Fruit fly (Drosophila melanogaster): ENCODE measurements around the gene CG14879.

Gene CG14879

DNA sequence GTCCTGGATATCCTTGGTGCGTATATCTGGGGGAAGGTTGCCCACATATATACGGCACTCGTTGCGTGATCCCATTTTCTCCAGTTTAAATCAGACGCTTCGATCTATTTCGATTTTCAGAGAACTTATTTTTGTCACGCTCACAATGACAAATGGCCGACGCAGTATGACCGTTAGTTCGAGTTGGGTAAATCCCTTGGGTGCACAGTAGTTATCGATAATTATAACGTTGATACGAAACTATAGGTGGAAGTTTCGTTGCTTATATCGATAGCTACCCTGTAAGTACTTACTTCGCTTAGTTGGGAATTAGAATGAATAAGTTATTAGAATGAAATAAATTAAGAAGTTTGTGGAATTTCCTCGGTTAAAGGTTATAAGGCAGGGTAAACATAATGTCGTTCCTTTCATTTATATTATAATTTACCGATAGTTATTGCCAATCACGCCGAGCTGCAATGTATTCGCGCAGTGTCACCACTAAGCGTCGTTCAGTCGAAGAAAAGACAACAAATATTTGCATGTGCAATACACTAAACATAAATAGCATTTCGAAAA lies 7.1 kb downstream of the CG14879 start, which contains the start of the genes SF2 and pad (continued):
- TF ChIP-seq CG17829 (tag; optimal IDR thresholded peaks at IDR 0.05), result peak; percentile 86
- TF ChIP-seq pfk (GFP tag; optimal IDR thresholded peaks at IDR 0.05), result peak; percentile 21
- TF ChIP-seq salm (tag; optimal IDR thresholded peaks at IDR 0.05), result peak; percentile 36
- TF ChIP-seq CG7556 (GFP tag; optimal IDR thresholded peaks at IDR 0.05), result peak; percentile 63
- TF ChIP-seq sc (optimal IDR thresholded peaks at IDR 0.05), result no peak
- peak; percentile 34 for TF ChIP-seq sc (GFP tag; optimal IDR thresholded peaks at IDR 0.05)
- no peak for TF ChIP-seq CG8478 (optimal IDR thresholded peaks at IDR 0.05)
- peak; percentile 23 for TF ChIP-seq sqz (GFP tag; optimal IDR thresholded peaks at IDR 0.05)
- peak; percentile 66 for TF ChIP-seq maf-S (GFP tag; optimal IDR thresholded peaks at IDR 0.05)
- TF ChIP-seq usp (GFP tag; optimal IDR thresholded peaks at IDR 0.05), result no peak
- TF ChIP-seq Drgx (GFP tag; IDR thresholded peaks at IDR 0.05), result no peak
- peak; percentile 78 for TF ChIP-seq CG12942 (GFP tag; optimal IDR thresholded peaks at IDR 0.05)
- TF ChIP-seq MESR4 (GFP tag; optimal IDR thresholded peaks at IDR 0.05), result peak; percentile 95
- TF ChIP-seq CG16813 (GFP tag; IDR thresholded peaks at IDR 0.05; ENCODE audit: partially characterized antibody), result peak; percentile 98
- peak; percentile 83 for TF ChIP-seq CG4424 (GFP tag; optimal IDR thresholded peaks at IDR 0.05)
- peak; percentile 68 for TF ChIP-seq NFAT (GFP tag; IDR thresholded peaks at IDR 0.05)
- no peak; the same call in 2 of the 3 replicates for TF ChIP-seq Mrtf (GFP tag; IDR thresholded peaks at IDR 0.05)
- peak; percentile 78 for TF ChIP-seq CG15269 (tag; optimal IDR thresholded peaks at IDR 0.05)
- TF ChIP-seq CG18764 (GFP tag; optimal IDR thresholded peaks at IDR 0.05), result peak; percentile 72
- peak; percentile 98 for TF ChIP-seq Dll (GFP tag; IDR thresholded peaks at IDR 0.05; ENCODE audit: partially characterized antibody)
- peak; percentile 88 for TF ChIP-seq Hsf (GFP tag; optimal IDR thresholded peaks at IDR 0.05)
- TF ChIP-seq Med (GFP tag), result peak; percentile 95
- peak; percentile 37 for TF ChIP-seq Elba2 (GFP tag; optimal IDR thresholded peaks at IDR 0.05)
- TF ChIP-seq odd (GFP tag; optimal IDR thresholded peaks at IDR 0.05), result peak; percentile 30
- peak; percentile 72 for TF ChIP-seq CG4820 (GFP tag; optimal IDR thresholded peaks at IDR 0.05)
- TF ChIP-seq CG17802 (tag; optimal IDR thresholded peaks at IDR 0.05), result no peak
- TF ChIP-seq corto (GFP tag; optimal IDR thresholded peaks at IDR 0.05), result no peak
- no peak for TF ChIP-seq ap (GFP tag; IDR thresholded peaks at IDR 0.05)
- TF ChIP-seq Hr78 (GFP tag; optimal IDR thresholded peaks at IDR 0.05), result no peak
- peak; percentile 68 for TF ChIP-seq CG14014 (GFP tag; IDR thresholded peaks at IDR 0.05)
- peak; percentile 64 for TF ChIP-seq da (GFP tag; optimal IDR thresholded peaks at IDR 0.05)
- TF ChIP-seq CG32532 (GFP tag; IDR thresholded peaks at IDR 0.05), result peak; percentile 73
- TF ChIP-seq CG31441 (GFP tag; IDR thresholded peaks at IDR 0.05), result peak; percentile 77
- TF ChIP-seq scrt (GFP tag; optimal IDR thresholded peaks at IDR 0.05), result peak; percentile 56
- TF ChIP-seq CG11695 (GFP tag; IDR thresholded peaks at IDR 0.05), result peak; percentile 40; the same call in 1 of the 3 replicates
- peak; percentile 47 for TF ChIP-seq CG3065 (GFP tag; optimal IDR thresholded peaks at IDR 0.05)
- peak; percentile 41; the same call in 1 of the 2 replicates for TF ChIP-seq Awh (GFP tag; IDR thresholded peaks at IDR 0.05)
- peak; percentile 93 for TF ChIP-seq CG9932 (GFP tag; IDR thresholded peaks at IDR 0.05)
- peak; percentile 46; the same call in 1 of the 2 replicates for TF ChIP-seq sens-2 (GFP tag; IDR thresholded peaks at IDR 0.05)
- TF ChIP-seq Antp (GFP tag; optimal IDR thresholded peaks at IDR 0.05), result peak; percentile 65
- TF ChIP-seq bcd (GFP tag; optimal IDR thresholded peaks at IDR 0.05), result peak; percentile 80
- peak; percentile 39 for TF ChIP-seq Jarid2 (GFP tag; optimal IDR thresholded peaks at IDR 0.05)
- peak; percentile 69 for TF ChIP-seq caup (GFP tag; optimal IDR thresholded peaks at IDR 0.05; ENCODE audit: severe bottlenecking)
- peak; percentile 91 for TF ChIP-seq Mad (GFP tag; optimal IDR thresholded peaks at IDR 0.05)
- peak; percentile 42 for TF ChIP-seq CG2875 (GFP tag; optimal IDR thresholded peaks at IDR 0.05)
- TF ChIP-seq CrebB (tag; optimal IDR thresholded peaks at IDR 0.05), result no peak
- TF ChIP-seq CG13287 (GFP tag; IDR thresholded peaks at IDR 0.05; ENCODE audit: partially characterized antibody), result peak; percentile 96
- TF ChIP-seq cas (GFP tag; IDR thresholded peaks at IDR 0.05), result no peak
- peak; percentile 63 for TF ChIP-seq croc (GFP tag; conservative IDR thresholded peaks at IDR 0.05)
- no peak for TF ChIP-seq CG16779 (GFP tag; IDR thresholded peaks at IDR 0.05)
- TF ChIP-seq CG11093 (GFP tag; IDR thresholded peaks at IDR 0.05), result no peak; the same call in 2 of the 3 replicates
